Fruit fly (Drosophila melanogaster) whole organism, embryonic: ENCODE data around the gene CG10286.

ENCODE experiments used
- Blimp-1 ChIP-seq: fragments of 200-800 bp; sonication (Bioruptor generic); optimal IDR thresholded peaks from 3 replicates; lab custom pipeline; 2018; ENCODE audit warnings: missing biosample characterization, missing genetic modification characterization, mild to moderate bottlenecking, moderate library complexity, missing genetic modification reagents
- CG11247 ChIP-seq: fragments of 200-800 bp; sonication (Bioruptor generic); IDR thresholded peaks from 2 replicates; pipeline ENCODE4 v1.3.6; 2022; ENCODE audit warnings: missing biosample characterization, missing genetic modification characterization
- CG11504 ChIP-seq: fragments of 200-800 bp; sonication (Bioruptor generic); optimal IDR thresholded peaks from 3 replicates; lab custom pipeline; 2019; ENCODE audit warnings: missing biosample characterization, mild to moderate bottlenecking, missing genetic modification characterization, moderate library complexity
- CG12104 ChIP-seq: fragments of 200-800 bp; sonication (Bioruptor generic); optimal IDR thresholded peaks from 3 replicates; lab custom pipeline; 2016; ENCODE audit warnings: missing biosample characterization, missing genetic modification characterization
- CG12155 ChIP-seq: fragments of 200-800 bp; sonication (Bioruptor generic); optimal IDR thresholded peaks from 3 replicates; lab custom pipeline; 2016; ENCODE audit warnings: missing biosample characterization, missing genetic modification characterization
- CG1233 ChIP-seq: fragments of 200-800 bp; sonication (Bioruptor generic); optimal IDR thresholded peaks from 4 replicates; lab custom pipeline; 2018; ENCODE audit warnings: missing biosample characterization, mild to moderate bottlenecking, missing genetic modification characterization
- CG13424 ChIP-seq: fragments of 200-800 bp; sonication (Bioruptor generic); optimal IDR thresholded peaks from 2 replicates; lab custom pipeline; 2019; ENCODE audit warnings: missing biosample characterization, mild to moderate bottlenecking, missing genetic modification characterization, moderate library complexity
- CG13894 ChIP-seq: fragments of 200-800 bp; sonication (Bioruptor generic); optimal IDR thresholded peaks from 3 replicates; lab custom pipeline; 2018; ENCODE audit warnings: missing biosample characterization, mild to moderate bottlenecking, missing genetic modification characterization, moderate library complexity
- CG14667 ChIP-seq: fragments of 200-800 bp; sonication (Bioruptor generic); IDR thresholded peaks from 2 replicates; pipeline ENCODE4 v1.3.6; 2022; ENCODE audit warnings: missing biosample characterization, missing genetic modification characterization
- CG16863 ChIP-seq: fragments of 200-800 bp; sonication (Bioruptor generic); optimal IDR thresholded peaks from 3 replicates; lab custom pipeline; 2016; ENCODE audit warnings: missing biosample characterization, missing genetic modification characterization
- CG2120 ChIP-seq: fragments of 200-800 bp; sonication (Bioruptor generic); optimal IDR thresholded peaks from 3 replicates; lab custom pipeline; 2016; ENCODE audit warnings: missing biosample characterization, missing genetic modification characterization
- CG2889 ChIP-seq: fragments of 200-800 bp; sonication (Bioruptor generic); IDR thresholded peaks from 3 replicates; pipeline ENCODE4 v1.3.6; 2022; ENCODE audit warnings: missing biosample characterization, missing genetic modification characterization
- CG30403 ChIP-seq: fragments of 200-800 bp; sonication (Bioruptor generic); optimal IDR thresholded peaks from 3 replicates; lab custom pipeline; 2016; ENCODE audit warnings: missing biosample characterization, missing genetic modification characterization
- CG4424 ChIP-seq: fragments of 200-800 bp; sonication (Bioruptor generic); optimal IDR thresholded peaks from 3 replicates; lab custom pipeline; 2016; ENCODE audit warnings: missing biosample characterization, missing genetic modification characterization
- CG4854 ChIP-seq: fragments of 200-800 bp; sonication (Bioruptor generic); optimal IDR thresholded peaks from 2 replicates; lab custom pipeline; 2016; ENCODE audit warnings: missing biosample characterization, missing genetic modification characterization, inconsistent platforms
- CG7839 ChIP-seq: fragments of 200-800 bp; sonication (Bioruptor generic); optimal IDR thresholded peaks from 3 replicates; lab custom pipeline; 2018; ENCODE audit warnings: missing biosample characterization, mild to moderate bottlenecking, missing genetic modification characterization, moderate library complexity
- D19A ChIP-seq: fragments of 200-800 bp; optimal IDR thresholded peaks from 3 replicates; lab custom pipeline; 2019; ENCODE audit warnings: missing biosample characterization, mild to moderate bottlenecking, missing genetic modification characterization, moderate library complexity
- Dp ChIP-seq: fragments of 200-800 bp; sonication (Bioruptor generic); optimal IDR thresholded peaks from 2 replicates; lab custom pipeline; 2018; ENCODE audit warnings: missing biosample characterization, mild to moderate bottlenecking, missing genetic modification characterization, moderate library complexity
- Ets65A ChIP-seq: fragments of 200-800 bp; sonication (Bioruptor generic); peaks from one replicate; lab custom pipeline; 2016; ENCODE audit warnings: missing biosample characterization, missing genetic modification characterization
- Gsc ChIP-seq: fragments of 200-800 bp; sonication (Bioruptor generic); IDR thresholded peaks from 2 replicates; pipeline ENCODE4 v1.3.6; 2022; ENCODE audit warnings: missing biosample characterization, missing genetic modification characterization
- H15 ChIP-seq: fragments of 200-800 bp; sonication (Bioruptor generic); IDR thresholded peaks from 3 replicates; pipeline ENCODE4 v1.3.6; 2022; ENCODE audit warnings: missing biosample characterization, missing genetic modification characterization
- Lhr ChIP-seq: fragments of 200-800 bp; sonication (Bioruptor generic); optimal IDR thresholded peaks from 3 replicates; lab custom pipeline; 2017; ENCODE audit warnings: mild to moderate bottlenecking, missing biosample characterization, missing genetic modification reagents, missing genetic modification characterization
- Max ChIP-seq: fragments of 200-800 bp; sonication (Bioruptor generic); optimal IDR thresholded peaks from 2 replicates; lab custom pipeline; 2016; ENCODE audit warnings: missing biosample characterization, mild to moderate bottlenecking, missing genetic modification characterization
- Med ChIP-seq: fragments of 200-800 bp; sonication (Bioruptor generic); peaks from one replicate; lab custom pipeline; 2016; ENCODE audit warnings: missing biosample characterization, missing genetic modification characterization, mild to moderate bottlenecking, inconsistent platforms, moderate library complexity
- Mrtf ChIP-seq: fragments of 200-800 bp; sonication (Bioruptor generic); IDR thresholded peaks from 3 replicates; pipeline ENCODE4 v1.3.6; 2022; ENCODE audit warnings: missing biosample characterization, missing genetic modification characterization
- NC2β ChIP-seq: fragments of 200-800 bp; sonication (Bioruptor generic); optimal IDR thresholded peaks from 2 replicates; lab custom pipeline; 2016; ENCODE audit warnings: missing biosample characterization, missing genetic modification characterization
- Opbp ChIP-seq: fragments of 200-800 bp; sonication (Bioruptor generic); IDR thresholded peaks from 3 replicates; pipeline ENCODE4 v1.3.6; 2022; ENCODE audit warnings: missing biosample characterization, missing genetic modification characterization; ENCODE audit not compliant: partially characterized antibody
- Poxn ChIP-seq: fragments of 200-800 bp; sonication (Bioruptor generic); IDR thresholded peaks from 2 replicates; pipeline ENCODE4 v1.3.6; 2022; ENCODE audit warnings: missing biosample characterization, missing genetic modification characterization
- Sox100B ChIP-seq: fragments of 200-800 bp; sonication (Bioruptor generic); optimal IDR thresholded peaks from 3 replicates; lab custom pipeline; 2018; ENCODE audit warnings: missing biosample characterization, mild to moderate bottlenecking, missing genetic modification characterization
- cas ChIP-seq: fragments of 200-800 bp; sonication (Bioruptor generic); IDR thresholded peaks from 2 replicates; pipeline ENCODE4 v1.3.6; 2022; ENCODE audit warnings: missing biosample characterization, missing genetic modification characterization
- chinmo ChIP-seq: fragments of 200-800 bp; sonication (Bioruptor generic); IDR thresholded peaks from 4 replicates; pipeline ENCODE4 v1.3.6; 2022; ENCODE audit warnings: missing biosample characterization, missing genetic modification characterization; ENCODE audit not compliant: partially characterized antibody
- ci ChIP-seq: fragments of 200-800 bp; sonication (Bioruptor generic); IDR thresholded peaks from 3 replicates; pipeline ENCODE4 v1.3.6; 2022; ENCODE audit warnings: missing biosample characterization, missing genetic modification characterization
- crc ChIP-seq: fragments of 200-800 bp; sonication (Bioruptor generic); optimal IDR thresholded peaks from 2 replicates; lab custom pipeline; 2016; ENCODE audit warnings: missing biosample characterization, missing genetic modification characterization
- disco-r ChIP-seq: fragments of 200-800 bp; sonication (Bioruptor generic); optimal IDR thresholded peaks from 2 replicates; lab custom pipeline; 2016; ENCODE audit warnings: missing biosample characterization, missing genetic modification characterization
- emc ChIP-seq: fragments of 200-800 bp; sonication (Bioruptor generic); optimal IDR thresholded peaks from 2 replicates; lab custom pipeline; 2016; ENCODE audit warnings: missing biosample characterization, missing genetic modification characterization
- eve ChIP-seq, 2 experiments: fragments of >200 bp; optimal IDR thresholded peaks; 2 replicates each; lab custom pipeline; 2017; ENCODE audit warnings: missing biosample characterization in 2 of 2, missing genetic modification characterization in 2 of 2
- eyg ChIP-seq: fragments of 200-800 bp; sonication (Bioruptor generic); optimal IDR thresholded peaks from 3 replicates; lab custom pipeline; 2016; ENCODE audit warnings: missing biosample characterization, missing genetic modification characterization
- ftz-f1 ChIP-seq: fragments of 200-800 bp; sonication (Bioruptor generic); optimal IDR thresholded peaks from 2 replicates; lab custom pipeline; 2016; ENCODE audit warnings: missing biosample characterization, missing genetic modification characterization
- grau ChIP-seq: fragments of 200-800 bp; optimal IDR thresholded peaks from 3 replicates; lab custom pipeline; 2019; ENCODE audit warnings: missing biosample characterization, mild to moderate bottlenecking, missing genetic modification characterization, moderate library complexity
- gsb-n ChIP-seq: fragments of 200-800 bp; sonication (Bioruptor generic); optimal IDR thresholded peaks from 3 replicates; lab custom pipeline; 2018; ENCODE audit warnings: missing biosample characterization, mild to moderate bottlenecking, missing genetic modification characterization
- hth ChIP-seq: fragments of >200 bp; optimal IDR thresholded peaks from 2 replicates; lab custom pipeline; 2017; ENCODE audit warnings: inconsistent platforms
- kni ChIP-seq: fragments of 200-800 bp; sonication (Bioruptor generic); optimal IDR thresholded peaks from 3 replicates; lab custom pipeline; 2017; ENCODE audit warnings: mild to moderate bottlenecking, missing biosample characterization, missing genetic modification reagents, missing genetic modification characterization
- lmd ChIP-seq: fragments of 200-800 bp; sonication (Bioruptor generic); IDR thresholded peaks from 2 replicates; pipeline ENCODE4 v1.3.6; 2022; ENCODE audit warnings: missing biosample characterization, missing genetic modification characterization
- pros ChIP-seq: fragments of 200-800 bp; sonication (Bioruptor generic); optimal IDR thresholded peaks from 3 replicates; lab custom pipeline; 2019; ENCODE audit warnings: missing biosample characterization, mild to moderate bottlenecking, missing genetic modification characterization, moderate library complexity
- pzg ChIP-seq: fragments of 200-800 bp; sonication (Bioruptor generic); optimal IDR thresholded peaks from 3 replicates; lab custom pipeline; 2018; ENCODE audit warnings: missing biosample characterization, mild to moderate bottlenecking, missing genetic modification characterization, moderate library complexity
- sisA ChIP-seq: fragments of 200-800 bp; sonication (Bioruptor generic); IDR thresholded peaks from 2 replicates; pipeline ENCODE4 v1.3.6; 2022; ENCODE audit warnings: missing biosample characterization, missing genetic modification characterization
- tgo ChIP-seq: fragments of 200-800 bp; sonication (Bioruptor generic); IDR thresholded peaks from 3 replicates; pipeline ENCODE4 v1.3.6; 2022; ENCODE audit warnings: missing biosample characterization, missing genetic modification characterization
- unc-4 ChIP-seq: fragments of 200-800 bp; sonication (Bioruptor generic); IDR thresholded peaks from 2 replicates; pipeline ENCODE4 v1.3.6; 2022; ENCODE audit warnings: missing biosample characterization, missing genetic modification characterization; ENCODE audit not compliant: partially characterized antibody
- vnd ChIP-seq: fragments of 200-800 bp; sonication (Bioruptor generic); IDR thresholded peaks from 3 replicates; pipeline ENCODE4 v1.3.6; 2022; ENCODE audit warnings: missing biosample characterization, missing genetic modification characterization; ENCODE audit not compliant: partially characterized antibody

CG10286 gene

DNA sequence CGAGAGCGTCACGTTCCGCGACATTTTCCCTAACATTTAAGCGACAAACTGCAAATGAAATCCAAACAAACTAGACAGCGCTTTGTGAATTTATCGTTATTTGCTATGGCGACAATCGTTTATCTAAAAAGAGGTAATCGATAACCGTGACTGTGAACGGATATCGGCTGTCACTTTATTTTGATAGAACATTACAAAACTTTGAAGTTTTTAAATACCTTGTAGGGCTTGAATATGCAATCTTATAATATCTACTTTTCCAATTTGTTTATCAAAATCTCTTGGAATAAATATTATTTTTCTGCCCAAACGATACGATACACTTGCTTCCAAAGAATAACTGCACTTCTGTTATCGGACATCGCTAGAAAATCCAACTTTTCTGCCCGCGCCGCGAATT lies 11.4 kb downstream of the CG10286 start, which contains the start of the genes CG1024 and TfIIFalpha (continued):
- peak; percentile 84 for TF ChIP-seq vnd
- peak; percentile 78; the same call in 2 of the 4 replicates for TF ChIP-seq chinmo (GFP tag; lab: Robert Waterston, UW)
- peak; percentile 55 for TF ChIP-seq Dp (GFP tag; lab: Kevin White, UChicago)
- no peak for TF ChIP-seq NC2β
- TF ChIP-seq CG12155 (GFP tag; lab: Kevin White, UChicago), result peak; percentile 32
- peak; percentile 14 for TF ChIP-seq grau (tag; lab: Kevin White, UChicago)
- no peak for TF ChIP-seq Mrtf
- TF ChIP-seq Max (GFP tag; lab: Kevin White, UChicago), result peak; percentile 7

DNA sequence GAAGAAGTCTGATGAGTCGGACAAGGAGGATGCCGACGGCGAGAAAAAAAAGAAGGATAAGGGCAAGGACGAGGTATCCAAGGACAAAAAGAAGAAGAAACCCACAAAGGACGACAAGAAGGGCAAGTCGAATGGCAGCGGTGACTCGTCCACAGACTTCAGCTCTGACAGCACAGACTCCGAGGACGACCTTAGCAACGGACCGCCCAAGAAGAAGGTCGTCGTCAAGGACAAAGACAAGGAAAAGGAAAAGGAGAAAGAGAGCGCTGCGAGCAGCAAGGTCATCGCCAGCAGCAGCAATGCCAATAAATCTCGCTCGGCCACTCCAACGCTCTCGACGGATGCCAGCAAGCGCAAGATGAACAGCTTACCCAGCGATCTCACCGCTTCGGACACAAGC lies 13.0 kb downstream of the CG10286 start:
- TF ChIP-seq eyg (GFP tag; lab: Kevin White, UChicago) (no peak), CG13894 (tag; lab: Kevin White, UChicago) (no peak), CG13424 (tag; lab: Kevin White, UChicago) (no peak), CG4854 (no peak), Opbp (no peak), CG2889 (GFP tag; lab: Robert Waterston, UW) (no peak), CG7839 (no peak), emc (GFP tag; lab: Kevin White, UChicago) (no peak), Lhr (no peak), CG16863 (GFP tag; lab: Kevin White, UChicago) (no peak), CG2120 (GFP tag; lab: Kevin White, UChicago) (no peak), ci (GFP tag; lab: Robert Waterston, UW) (0 out of 3 replicates have a peak, but pooled peaks have one; percentile 16), Gsc (GFP tag; lab: Robert Waterston, UW) (no peak), lmd (GFP tag; lab: Robert Waterston, UW) (no peak), CG30403 (GFP tag; lab: Kevin White, UChicago) (no peak), CG1233 (GFP tag; lab: Kevin White, UChicago) (no peak), Ets65A (GFP tag; lab: Kevin White, UChicago) (peak; percentile 93), Med (GFP tag; lab: Kevin White, UChicago) (no peak)

DNA sequence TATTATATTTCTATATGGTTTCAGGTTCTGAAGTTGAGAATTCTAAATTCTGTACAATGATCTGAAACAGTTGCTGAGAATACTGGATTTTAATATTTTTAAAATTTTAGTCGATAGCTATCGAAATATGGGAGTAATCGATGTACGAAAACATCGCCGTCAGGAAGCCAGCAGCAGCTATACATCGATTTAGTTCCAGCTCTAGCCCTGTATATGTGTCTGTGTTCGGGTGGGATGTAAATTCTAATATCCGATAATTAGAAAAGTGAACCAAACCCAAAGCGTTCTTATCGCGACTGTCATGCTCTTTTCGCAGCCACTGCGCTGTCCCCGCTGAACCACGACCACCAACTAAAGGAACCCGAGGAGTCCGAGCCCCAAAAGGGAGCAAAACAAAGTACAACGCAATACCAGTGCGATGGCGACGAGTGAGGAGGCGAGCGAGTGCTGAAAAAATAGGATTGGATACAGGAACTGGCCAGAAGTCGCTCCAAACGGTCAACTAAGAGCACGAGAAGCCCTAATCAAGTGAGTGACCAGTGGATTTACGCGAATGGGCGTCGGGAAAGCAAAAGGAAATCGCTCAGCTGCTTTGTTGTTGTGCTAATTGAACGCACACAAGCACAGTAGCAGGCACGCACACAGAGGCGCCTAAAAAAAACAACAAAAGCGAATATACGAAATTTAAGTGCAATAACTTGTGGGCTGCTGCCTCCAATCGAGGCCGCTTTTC lies 14.1 kb downstream of the CG10286 start, which contains the start of gene gzl:
gzl (plus strand) TSS at position 182 of the 733 bp plus-strand sequence.
- TF ChIP-seq Poxn (GFP tag; lab: Robert Waterston, UW) (no peak), crc (GFP tag; lab: Kevin White, UChicago) (no peak), eve (GFP tag; optimal IDR thresholded peaks at IDR 0.05; lab: Kevin White, UChicago) (no peak), H15 (no peak), emc (GFP tag; lab: Kevin White, UChicago) (no peak), cas (GFP tag; lab: Robert Waterston, UW) (no peak), Sox100B (no peak), CG11504 (no peak), gsb-n (tag; lab: Kevin White, UChicago) (no peak), ftz-f1 (GFP tag; lab: Kevin White, UChicago) (no peak), CG4424 (GFP tag; lab: Kevin White, UChicago) (no peak), CG11247 (GFP tag; lab: Robert Waterston, UW) (no peak), tgo (GFP tag; lab: Robert Waterston, UW) (no peak), hth (lab: Kevin White, UChicago) (no peak), D19A (tag; lab: Kevin White, UChicago) (no peak), Blimp-1 (GFP tag; lab: Kevin White, UChicago) (no peak), sisA (no peak), CG12104 (no peak), CG14667 (GFP tag; lab: Robert Waterston, UW) (no peak), disco-r (GFP tag; lab: Kevin White, UChicago) (no peak), pros (GFP tag; lab: Kevin White, UChicago) (no peak), unc-4 (peak; percentile 96), pzg (peak; percentile 77), kni (GFP tag; lab: Kevin White, UChicago) (no peak)
